Fruit fly (Drosophila melanogaster): Measurements from ENCODE around the gene Zip102B.

Zip102B gene

dm6 chr4:314672-315266, 882 bp upstream of the Zip102B start, which contains the start of gene Rnf11 (continued):
- peak; percentile 35 for TF ChIP-seq CG10431 (GFP tag; optimal IDR thresholded peaks at IDR 0.05)
- TF ChIP-seq maf-S (GFP tag; optimal IDR thresholded peaks at IDR 0.05): no peak
- TF ChIP-seq CG13287 (GFP tag; IDR thresholded peaks at IDR 0.05; ENCODE audit: partially characterized antibody): no peak
- TF ChIP-seq Sin3A (optimal IDR thresholded peaks at IDR 0.05): no peak
- TF ChIP-seq Atf3 (GFP tag; optimal IDR thresholded peaks at IDR 0.05): no peak
- TF ChIP-seq trem (tag; optimal IDR thresholded peaks at IDR 0.05): no peak
- no peak for TF ChIP-seq CG15269 (tag; optimal IDR thresholded peaks at IDR 0.05)
- TF ChIP-seq Scr (GFP tag; IDR thresholded peaks at IDR 0.05; ENCODE audit: partially characterized antibody): no peak
- no peak for TF ChIP-seq CG9932 (GFP tag; IDR thresholded peaks at IDR 0.05)
- peak; percentile 34 for TF ChIP-seq CG12659 (GFP tag; optimal IDR thresholded peaks at IDR 0.05)
- TF ChIP-seq CG3726 (GFP tag; IDR thresholded peaks at IDR 0.05): no peak
- TF ChIP-seq pzg (GFP tag; optimal IDR thresholded peaks at IDR 0.05): peak; percentile 61
- TF ChIP-seq corto (GFP tag; optimal IDR thresholded peaks at IDR 0.05): no peak
- no peak for TF ChIP-seq CG10321 (GFP tag; IDR thresholded peaks at IDR 0.05)
- TF ChIP-seq D19B (GFP tag; optimal IDR thresholded peaks at IDR 0.05): no peak
- no peak for TF ChIP-seq CG12236 (GFP tag; optimal IDR thresholded peaks at IDR 0.05)
- TF ChIP-seq Usf (GFP tag; optimal IDR thresholded peaks at IDR 0.05): no peak
- peak; percentile 12 for TF ChIP-seq HmgZ (tag; optimal IDR thresholded peaks at IDR 0.05)
- no peak for TF ChIP-seq CG17186 (GFP tag; optimal IDR thresholded peaks at IDR 0.05)
- TF ChIP-seq cas (GFP tag; IDR thresholded peaks at IDR 0.05): no peak
- no peak for TF ChIP-seq Stat92E (GFP tag; optimal IDR thresholded peaks at IDR 0.05)
- TF ChIP-seq Dll (GFP tag; IDR thresholded peaks at IDR 0.05; ENCODE audit: partially characterized antibody): no peak
- TF ChIP-seq dmrt11E (tag; optimal IDR thresholded peaks at IDR 0.05): peak; percentile 4
- no peak for TF ChIP-seq CG10565 (GFP tag; optimal IDR thresholded peaks at IDR 0.05)
- no peak for TF ChIP-seq tna (GFP tag; IDR thresholded peaks at IDR 0.05; ENCODE audit: partially characterized antibody)
- TF ChIP-seq CG14050 (GFP tag; IDR thresholded peaks at IDR 0.05): no peak
- peak; percentile 59 for TF ChIP-seq nmo (GFP tag; optimal IDR thresholded peaks at IDR 0.05)
- no peak for TF ChIP-seq CG14860 (GFP tag; IDR thresholded peaks at IDR 0.05; ENCODE audit: partially characterized antibody)
- no peak for TF ChIP-seq mirr (GFP tag; optimal IDR thresholded peaks at IDR 0.05)
- no peak for TF ChIP-seq Dad (GFP tag; optimal IDR thresholded peaks at IDR 0.05)
- TF ChIP-seq Jarid2 (GFP tag; optimal IDR thresholded peaks at IDR 0.05): no peak
- no peak for TF ChIP-seq wdn (GFP tag; IDR thresholded peaks at IDR 0.05)
- no peak for TF ChIP-seq org-1 (GFP tag; optimal IDR thresholded peaks at IDR 0.05)
- peak; percentile 54 for TF ChIP-seq Sry-δ (GFP tag; optimal IDR thresholded peaks at IDR 0.05)
- no peak for TF ChIP-seq psq (GFP tag; optimal IDR thresholded peaks at IDR 0.05)
- TF ChIP-seq CG1233 (GFP tag; optimal IDR thresholded peaks at IDR 0.05): no peak
- no peak for TF ChIP-seq MTF-1 (GFP tag; optimal IDR thresholded peaks at IDR 0.05; ENCODE audit: borderline replicate concordance)
- no peak for TF ChIP-seq bab2 (GFP tag; optimal IDR thresholded peaks at IDR 0.05)
- TF ChIP-seq Xbp1 (GFP tag; optimal IDR thresholded peaks at IDR 0.05): peak; percentile 24
- no peak for TF ChIP-seq CG7271 (tag; optimal IDR thresholded peaks at IDR 0.05)
- TF ChIP-seq zf30C (GFP tag; optimal IDR thresholded peaks at IDR 0.05): no peak
- no peak for TF ChIP-seq run (tag; optimal IDR thresholded peaks at IDR 0.05)
- TF ChIP-seq tll (GFP tag; optimal IDR thresholded peaks at IDR 0.05): no peak
- TF ChIP-seq yki (optimal IDR thresholded peaks at IDR 0.05): no peak
- no peak for TF ChIP-seq CG11504 (tag; optimal IDR thresholded peaks at IDR 0.05)
- TF ChIP-seq Dfd (GFP tag; optimal IDR thresholded peaks at IDR 0.05): peak in 1 of 2 experiments; percentile 81
- no peak for TF ChIP-seq caup (GFP tag; optimal IDR thresholded peaks at IDR 0.05; ENCODE audit: severe bottlenecking)
- TF ChIP-seq CG8089 (GFP tag; optimal IDR thresholded peaks at IDR 0.05): peak; percentile 40
- TF ChIP-seq lov (optimal IDR thresholded peaks at IDR 0.05): no peak
- no peak for TF ChIP-seq lov (GFP tag; IDR thresholded peaks at IDR 0.05)

Data from whole organism, embryonic.